Worm (Caenorhabditis elegans): ENCODE results near the gene snf-10.

ce11 chrV:10484640-10485039 lies 44.0 kb upstream of the snf-10 start, which contains the start of gene Y32F6B.1:
- no peak for TF ChIP-seq unc-39 (tag; optimal IDR thresholded peaks at IDR 0.05)
- TF ChIP-seq nhr-23 (tag; optimal IDR thresholded peaks at IDR 0.05): no peak
- TF ChIP-seq dmd-4 (tag; optimal IDR thresholded peaks at IDR 0.05): no peak
- TF ChIP-seq lin-11 (tag; optimal IDR thresholded peaks at IDR 0.05): no peak
- TF ChIP-seq ztf-4 (tag; optimal IDR thresholded peaks at IDR 0.05): no peak
- TF ChIP-seq zag-1 (tag; optimal IDR thresholded peaks at IDR 0.05): no peak
- TF ChIP-seq lsy-2 (tag; optimal IDR thresholded peaks at IDR 0.05): no peak
- TF ChIP-seq peb-1 (tag; optimal IDR thresholded peaks at IDR 0.05): no peak
- no peak for TF ChIP-seq elt-1 (tag; optimal IDR thresholded peaks at IDR 0.05)
- no peak for TF ChIP-seq ama-1 (optimal IDR thresholded peaks at IDR 0.05)
- TF ChIP-seq nhr-25 (tag; optimal IDR thresholded peaks at IDR 0.05): no peak
- TF ChIP-seq snpc-4 (tag; optimal IDR thresholded peaks at IDR 0.05): no peak
